Worm (Caenorhabditis elegans) whole organism, late embryonic: ENCODE results near the gene bath-44.

Source experiments
- C08G9.2 ChIP-seq: sonication (generic microtip); optimal IDR thresholded peaks from 2 replicates; lab custom pipeline; 2016; ENCODE audit warnings: mild to moderate bottlenecking, missing genetic modification characterization, moderate library complexity, missing compliant biosample characterization
- C38D4.7 ChIP-seq: fragments of 200-800 bp; sonication (Bioruptor generic); optimal IDR thresholded peaks from 2 replicates; lab custom pipeline; 2018; ENCODE audit warnings: mild to moderate bottlenecking, missing genetic modification characterization, moderate library complexity, missing compliant biosample characterization
- F13H6.1 ChIP-seq: sonication (generic microtip); optimal IDR thresholded peaks from 2 replicates; lab custom pipeline; 2016; ENCODE audit warnings: missing genetic modification characterization, missing compliant biosample characterization
- K02D7.2 ChIP-seq: sonication (generic microtip); optimal IDR thresholded peaks from 2 replicates; lab custom pipeline; 2017; ENCODE audit warnings: mild to moderate bottlenecking, missing genetic modification characterization, missing compliant biosample characterization
- K09A11.1 ChIP-seq: sonication (generic microtip); optimal IDR thresholded peaks from 2 replicates; lab custom pipeline; 2017; ENCODE audit warnings: antibody characterized with exemption, mild to moderate bottlenecking, missing genetic modification characterization, missing compliant biosample characterization; ENCODE audit not compliant: insufficient read depth
- T23F11.4 ChIP-seq: fragments of 200-800 bp; sonication (Bioruptor generic); optimal IDR thresholded peaks from 2 replicates; lab custom pipeline; 2018; ENCODE audit warnings: mild to moderate bottlenecking, missing genetic modification characterization, missing compliant biosample characterization
- Y22D7AL.16 ChIP-seq: sonication (generic microtip); optimal IDR thresholded peaks from 2 replicates; lab custom pipeline; 2016; ENCODE audit warnings: missing genetic modification characterization, missing compliant biosample characterization
- ama-1 ChIP-seq: fragments of 150-350 bp; optimal IDR thresholded peaks from 2 replicates; lab custom pipeline; 2014
- ceh-14 ChIP-seq: sonication (generic microtip); optimal IDR thresholded peaks from 2 replicates; lab custom pipeline; 2016; ENCODE audit warnings: missing genotype, missing genetic modification characterization, missing compliant biosample characterization
- ceh-18 ChIP-seq: sonication (generic microtip); optimal IDR thresholded peaks from 2 replicates; lab custom pipeline; 2016; ENCODE audit warnings: missing genetic modification characterization, missing compliant biosample characterization
- ceh-19 ChIP-seq: fragments of 200-800 bp; sonication (Bioruptor generic); optimal IDR thresholded peaks from 2 replicates; lab custom pipeline; 2018; ENCODE audit warnings: mild to moderate bottlenecking, missing genetic modification characterization, missing compliant biosample characterization
- ceh-2 ChIP-seq: sonication (generic microtip); optimal IDR thresholded peaks from 2 replicates; lab custom pipeline; 2016; ENCODE audit warnings: missing genotype, missing genetic modification characterization, missing compliant biosample characterization
- ceh-22 ChIP-seq: sonication (generic microtip); optimal IDR thresholded peaks from 2 replicates; lab custom pipeline; 2017; ENCODE audit warnings: missing biosample characterization, missing genetic modification characterization
- ceh-24 ChIP-seq: sonication (generic microtip); optimal IDR thresholded peaks from 2 replicates; lab custom pipeline; 2016; ENCODE audit warnings: mild to moderate bottlenecking, missing genetic modification characterization, missing compliant biosample characterization
- ceh-31 ChIP-seq: sonication (generic microtip); optimal IDR thresholded peaks from 2 replicates; lab custom pipeline; 2016; ENCODE audit warnings: missing genetic modification characterization, missing compliant biosample characterization
- ceh-34 ChIP-seq: sonication (generic microtip); optimal IDR thresholded peaks from 2 replicates; lab custom pipeline; 2016; ENCODE audit warnings: mild to moderate bottlenecking, missing genetic modification characterization, missing compliant biosample characterization
- ceh-48 ChIP-seq: sonication (generic microtip); optimal IDR thresholded peaks from 2 replicates; lab custom pipeline; 2016; ENCODE audit warnings: missing genetic modification characterization, inconsistent platforms, missing compliant biosample characterization
- ceh-9 ChIP-seq: sonication (generic microtip); optimal IDR thresholded peaks from 2 replicates; lab custom pipeline; 2016; ENCODE audit warnings: mild to moderate bottlenecking, missing genetic modification characterization, inconsistent platforms, missing compliant biosample characterization
- che-1 ChIP-seq: sonication (generic microtip); optimal IDR thresholded peaks from 2 replicates; lab custom pipeline; 2016; ENCODE audit warnings: mild to moderate bottlenecking, missing genetic modification characterization, missing compliant biosample characterization
- dve-1 ChIP-seq: sonication (generic microtip); optimal IDR thresholded peaks from 2 replicates; lab custom pipeline; 2017; ENCODE audit warnings: antibody characterized with exemption, mild to moderate bottlenecking, missing genetic modification characterization, missing compliant biosample characterization
- elt-2 ChIP-seq: sonication (generic microtip); optimal IDR thresholded peaks from 2 replicates; lab custom pipeline; 2016; ENCODE audit warnings: missing genetic modification reagents, missing genetic modification characterization, missing compliant biosample characterization
- eyg-1 ChIP-seq: sonication (generic microtip); optimal IDR thresholded peaks from 2 replicates; lab custom pipeline; 2016; ENCODE audit warnings: missing genotype, missing genetic modification characterization, missing compliant biosample characterization
- fax-1 ChIP-seq: sonication (generic microtip); optimal IDR thresholded peaks from 2 replicates; lab custom pipeline; 2016; ENCODE audit warnings: missing genotype, missing genetic modification characterization, missing compliant biosample characterization
- fkh-10 ChIP-seq: fragments of 150-350 bp; optimal IDR thresholded peaks from 2 replicates; lab custom pipeline; 2014; ENCODE audit warnings: missing biosample characterization, missing genetic modification reagents, missing genetic modification characterization
- hlh-30 ChIP-seq: sonication (generic microtip); optimal IDR thresholded peaks from 2 replicates; lab custom pipeline; 2017; ENCODE audit warnings: antibody characterized with exemption, missing genetic modification characterization, missing compliant biosample characterization; ENCODE audit not compliant: insufficient read depth
- hlh-6 ChIP-seq: sonication (generic microtip); optimal IDR thresholded peaks from 2 replicates; lab custom pipeline; 2016; ENCODE audit warnings: missing genotype, missing genetic modification characterization, missing compliant biosample characterization
- hlh-8 ChIP-seq: sonication (generic microtip); optimal IDR thresholded peaks from 2 replicates; lab custom pipeline; 2016; ENCODE audit warnings: missing genotype, missing genetic modification characterization, missing compliant biosample characterization
- lim-6 ChIP-seq: sonication (generic microtip); optimal IDR thresholded peaks from 2 replicates; lab custom pipeline; 2016; ENCODE audit warnings: missing genetic modification characterization, missing compliant biosample characterization
- lin-11 ChIP-seq: fragments of 200-800 bp; sonication (Bioruptor generic); optimal IDR thresholded peaks from 2 replicates; lab custom pipeline; 2018; ENCODE audit warnings: mild to moderate bottlenecking, missing genetic modification characterization, missing compliant biosample characterization
- madf-2 ChIP-seq: sonication (generic microtip); optimal IDR thresholded peaks from 2 replicates; lab custom pipeline; 2017; ENCODE audit warnings: missing genetic modification characterization, missing compliant biosample characterization
- mec-3 ChIP-seq: sonication (generic microtip); optimal IDR thresholded peaks from 2 replicates; lab custom pipeline; 2016; ENCODE audit warnings: borderline replicate concordance, missing genetic modification characterization, missing compliant biosample characterization
- nfya-1 ChIP-seq: sonication (generic microtip); optimal IDR thresholded peaks from 2 replicates; lab custom pipeline; 2017; ENCODE audit warnings: missing genetic modification characterization, mild to moderate bottlenecking, missing compliant biosample characterization, antibody characterized with exemption, moderate library complexity
- nhr-232 ChIP-seq: sonication (generic microtip); optimal IDR thresholded peaks from 2 replicates; lab custom pipeline; 2016; ENCODE audit warnings: missing genetic modification characterization, missing compliant biosample characterization
- odd-2 ChIP-seq: sonication (generic microtip); optimal IDR thresholded peaks from 2 replicates; lab custom pipeline; 2017; ENCODE audit warnings: antibody characterized with exemption, mild to moderate bottlenecking, missing genetic modification characterization, missing compliant biosample characterization
- pag-3 ChIP-seq: sonication (generic microtip); optimal IDR thresholded peaks from 2 replicates; lab custom pipeline; 2016; ENCODE audit warnings: missing compliant biosample characterization, missing genetic modification characterization, borderline replicate concordance
- pat-9 ChIP-seq: fragments of 200-800 bp; sonication (Bioruptor generic); optimal IDR thresholded peaks from 2 replicates; lab custom pipeline; 2018; ENCODE audit warnings: mild to moderate bottlenecking, missing genetic modification characterization, moderate library complexity, missing compliant biosample characterization
- pax-1 ChIP-seq: fragments of 150-350 bp; optimal IDR thresholded peaks from 2 replicates; lab custom pipeline; 2014; ENCODE audit warnings: missing biosample characterization, missing genetic modification characterization
- pqm-1 ChIP-seq: sonication (generic microtip); optimal IDR thresholded peaks from 2 replicates; lab custom pipeline; 2016; ENCODE audit warnings: missing genetic modification characterization, missing compliant biosample characterization
- pros-1 ChIP-seq: fragments of 150-350 bp; optimal IDR thresholded peaks from 2 replicates; lab custom pipeline; 2014; ENCODE audit warnings: missing biosample characterization, missing genetic modification reagents, missing genetic modification characterization
- ref-2 ChIP-seq: sonication (generic microtip); optimal IDR thresholded peaks from 2 replicates; lab custom pipeline; 2016; ENCODE audit warnings: missing genetic modification characterization, missing compliant biosample characterization
- sox-2 ChIP-seq: fragments of 200-800 bp; sonication (Bioruptor generic); IDR thresholded peaks from 2 replicates; pipeline ENCODE4 v1.3.6; 2022; ENCODE audit warnings: missing genetic modification reagents, missing genetic modification characterization, missing compliant biosample characterization
- sox-4 ChIP-seq: sonication (generic microtip); optimal IDR thresholded peaks from 2 replicates; lab custom pipeline; 2017; ENCODE audit warnings: mild to moderate bottlenecking, missing genetic modification characterization, inconsistent platforms, missing compliant biosample characterization
- syd-9 ChIP-seq: sonication (generic microtip); optimal IDR thresholded peaks from 2 replicates; lab custom pipeline; 2016; ENCODE audit warnings: mild to moderate bottlenecking, missing genetic modification characterization, moderate library complexity, missing compliant biosample characterization
- tbx-2 ChIP-seq: sonication (generic microtip); optimal IDR thresholded peaks from 2 replicates; lab custom pipeline; 2016; ENCODE audit warnings: missing genetic modification characterization, missing compliant biosample characterization
- tbx-7 ChIP-seq: sonication (generic microtip); optimal IDR thresholded peaks from 2 replicates; lab custom pipeline; 2016; ENCODE audit warnings: missing genotype, missing genetic modification characterization, missing compliant biosample characterization
- unc-3 ChIP-seq, 2 experiments: fragments of 200-800 bp in 1 of 2; sonication (Bioruptor generic) in 1 of 2; sonication (generic microtip) in 1 of 2; conservative IDR thresholded peaks in 1 of 2; optimal IDR thresholded peaks in 1 of 2; 2 replicates each; pipeline versions ENCODE4 v1.3.6 to Lab custom; 2016 to 2022; ENCODE audit warnings: missing compliant biosample characterization in 2 of 2, missing genetic modification characterization in 2 of 2, missing genetic modification reagents in 1 of 2
- unc-42 ChIP-seq: sonication (generic microtip); optimal IDR thresholded peaks from 2 replicates; lab custom pipeline; 2016; ENCODE audit warnings: missing genotype, missing genetic modification characterization, missing compliant biosample characterization
- unc-55 ChIP-seq: sonication (generic microtip); optimal IDR thresholded peaks from 2 replicates; lab custom pipeline; 2017; ENCODE audit warnings: missing biosample characterization, missing genetic modification reagents, missing genetic modification characterization
- zip-5 ChIP-seq: sonication (generic microtip); optimal IDR thresholded peaks from 2 replicates; lab custom pipeline; 2016; ENCODE audit warnings: missing genetic modification characterization, missing compliant biosample characterization
- ztf-16 ChIP-seq: sonication (generic microtip); optimal IDR thresholded peaks from 2 replicates; lab custom pipeline; 2017; ENCODE audit warnings: missing genetic modification characterization, missing compliant biosample characterization

bath-44 gene

ce11 chrII:7390335-7390734, 4.4 kb upstream of the bath-44 start:
- TF ChIP-seq Y22D7AL.16 (tag; lab: Kevin White, UChicago) (no peak), unc-55 (no peak), K02D7.2 (tag; lab: Kevin White, UChicago) (no peak), ama-1 (lab: Kevin White, UChicago) (no peak), ceh-19 (GFP tag; lab: Kevin White, UChicago) (no peak), hlh-6 (no peak), tbx-7 (tag; lab: Kevin White, UChicago) (no peak), odd-2 (tag; lab: Kevin White, UChicago) (no peak), K09A11.1 (no peak), C38D4.7 (GFP tag; lab: Kevin White, UChicago) (no peak)
- TF ChIP-seq, all 69 proteins: peak for 0

ce11 chrII:7392052-7392694, 2.6 kb upstream of the bath-44 start:
- TF ChIP-seq zip-5 (tag; lab: Kevin White, UChicago), result no peak
- TF ChIP-seq ceh-18 (tag; lab: Kevin White, UChicago), result peak; percentile 3
- TF ChIP-seq unc-42, result no peak
- TF ChIP-seq ztf-16 (tag; lab: Kevin White, UChicago), result no peak
- TF ChIP-seq C08G9.2 (tag; lab: Kevin White, UChicago), result no peak
- TF ChIP-seq syd-9 (tag; lab: Kevin White, UChicago), result no peak
- TF ChIP-seq pat-9 (tag; lab: Kevin White, UChicago), result no peak
- no peak for TF ChIP-seq ceh-22 (tag; lab: Kevin White, UChicago)
- TF ChIP-seq T23F11.4 (GFP tag; lab: Kevin White, UChicago), result no peak
- TF ChIP-seq elt-2 (tag; lab: Kevin White, UChicago), result no peak
- TF ChIP-seq pag-3 (tag; lab: Kevin White, UChicago), result no peak
- TF ChIP-seq hlh-8 (tag; lab: Kevin White, UChicago), result no peak
- no peak for TF ChIP-seq sox-4 (tag; lab: Kevin White, UChicago)
- no peak for TF ChIP-seq lin-11 (tag; lab: Kevin White, UChicago)
- no peak for TF ChIP-seq ceh-9 (tag; lab: Kevin White, UChicago)
- no peak for TF ChIP-seq tbx-7 (tag; lab: Kevin White, UChicago)
- no peak for TF ChIP-seq ceh-48
- no peak for TF ChIP-seq pqm-1 (tag; lab: Kevin White, UChicago)
- no peak for TF ChIP-seq unc-3 (GFP tag; conservative IDR thresholded peaks at IDR 0.05; lab: Robert Waterston, UW)
- TF ChIP-seq unc-3 (tag; optimal IDR thresholded peaks at IDR 0.05; lab: Kevin White, UChicago), result no peak
- no peak for TF ChIP-seq sox-2 (GFP tag; lab: Robert Waterston, UW)
- no peak for TF ChIP-seq ceh-2 (tag; lab: Kevin White, UChicago)
- no peak for TF ChIP-seq eyg-1
- no peak for TF ChIP-seq F13H6.1 (tag; lab: Kevin White, UChicago)
- TF ChIP-seq C38D4.7 (GFP tag; lab: Kevin White, UChicago), result no peak
- peak; percentile 18 for TF ChIP-seq tbx-2 (tag; lab: Kevin White, UChicago)
- TF ChIP-seq che-1 (tag; lab: Kevin White, UChicago), result no peak
- no peak for TF ChIP-seq ceh-19 (GFP tag; lab: Kevin White, UChicago)
- peak; percentile 4 for TF ChIP-seq nfya-1 (tag; lab: Kevin White, UChicago)
- TF ChIP-seq dve-1 (tag; lab: Kevin White, UChicago), result peak; percentile 31
- TF ChIP-seq lim-6, result no peak
- TF ChIP-seq pros-1 (tag; lab: Kevin White, UChicago), result no peak
- TF ChIP-seq ceh-24 (tag; lab: Kevin White, UChicago), result no peak
- no peak for TF ChIP-seq mec-3 (tag; lab: Kevin White, UChicago)
- no peak for TF ChIP-seq pax-1 (tag; lab: Kevin White, UChicago)
- TF ChIP-seq fax-1 (tag; lab: Kevin White, UChicago), result no peak
- TF ChIP-seq nhr-232, result no peak
- no peak for TF ChIP-seq ama-1 (lab: Kevin White, UChicago)
- TF ChIP-seq madf-2 (tag; lab: Kevin White, UChicago), result no peak
- TF ChIP-seq hlh-30 (tag; lab: Kevin White, UChicago), result no peak
- TF ChIP-seq fkh-10 (GFP tag; lab: Kevin White, UChicago), result no peak
- no peak for TF ChIP-seq ceh-14 (tag; lab: Kevin White, UChicago)
- TF ChIP-seq ref-2, result no peak
- TF ChIP-seq ceh-34 (tag; lab: Kevin White, UChicago), result peak; percentile 20
- TF ChIP-seq ceh-31 (tag; lab: Kevin White, UChicago), result peak; percentile 31
